Worm (Caenorhabditis elegans): Measurements from ENCODE around the gene hda-5.

hda-5 gene

DNA sequence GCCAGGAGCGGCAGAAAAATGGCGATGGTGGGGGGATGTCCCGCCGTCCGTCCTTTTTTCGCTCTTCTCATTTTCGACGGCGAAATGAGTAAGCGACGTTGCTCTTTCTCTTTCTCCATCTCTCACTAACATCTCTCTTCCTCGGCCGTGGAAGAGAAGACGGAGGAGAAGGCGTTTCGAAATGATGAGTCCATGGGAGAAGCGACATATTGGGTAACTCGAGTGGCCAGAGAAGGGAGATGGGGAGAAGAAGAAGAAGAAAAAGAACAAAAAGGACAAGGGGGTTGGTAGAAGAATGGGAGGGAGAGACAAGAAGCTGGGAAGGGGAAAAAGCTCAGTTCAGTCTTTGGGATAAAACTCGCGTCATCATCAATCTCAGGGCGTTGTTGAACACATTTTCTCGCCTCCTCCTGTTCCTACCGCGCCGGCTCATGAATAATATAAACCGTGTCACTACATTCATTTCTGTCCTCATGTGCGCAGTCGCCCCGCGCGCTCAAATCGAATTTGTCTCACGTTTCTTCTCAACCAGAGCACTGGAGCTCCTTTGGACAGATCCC is 47.1 kb upstream of the hda-5 start (continued):
- TF ChIP-seq rnt-1 (tag; optimal IDR thresholded peaks at IDR 0.05) (no peak), irx-1 (tag; optimal IDR thresholded peaks at IDR 0.05) (no peak), nhr-85 (tag) (no peak), snpc-4 (tag; optimal IDR thresholded peaks at IDR 0.05) (no peak), mep-1 (tag; optimal IDR thresholded peaks at IDR 0.05) (peak; percentile 7), tbx-2 (tag; optimal IDR thresholded peaks at IDR 0.05) (peak; percentile 36), ceh-82 (tag; optimal IDR thresholded peaks at IDR 0.05) (peak; percentile 8 to 70 (median 33)), egl-13 (tag; optimal IDR thresholded peaks at IDR 0.05) (no peak), jun-1 (tag; optimal IDR thresholded peaks at IDR 0.05) (no peak), ama-1 (optimal IDR thresholded peaks at IDR 0.05) (no peak), lsy-2 (tag; optimal IDR thresholded peaks at IDR 0.05) (peak in 1 of 2 experiments; percentile 37), unc-62 (GFP tag; optimal IDR thresholded peaks at IDR 0.05) (no peak), alr-1 (tag; optimal IDR thresholded peaks at IDR 0.05; ENCODE audit: borderline replicate concordance) (no peak), efl-1 (optimal IDR thresholded peaks at IDR 0.05) (peak in 1 of 2 experiments; percentile 0), efl-1 (GFP tag; optimal IDR thresholded peaks at IDR 0.05 in 1 of 2) (peak in 1 of 2 experiments; percentile 51), lin-14 (GFP tag; optimal IDR thresholded peaks at IDR 0.05) (peak; percentile 80), sptf-1 (tag; optimal IDR thresholded peaks at IDR 0.05) (no peak), nhr-77 (tag; optimal IDR thresholded peaks at IDR 0.05) (no peak), elt-3 (tag; optimal IDR thresholded peaks at IDR 0.05) (no peak), nhr-90 (tag; optimal IDR thresholded peaks at IDR 0.05; ENCODE audit: poor library complexity) (no peak), fos-1 (tag; optimal IDR thresholded peaks at IDR 0.05) (no peak), ceh-90 (tag; optimal IDR thresholded peaks at IDR 0.05) (no peak), isw-1 (GFP tag; IDR thresholded peaks at IDR 0.05) (peak; percentile 3; the same call in 1 of the 2 replicates), nhr-47 (tag; optimal IDR thresholded peaks at IDR 0.05) (peak; percentile 21), fkh-8 (tag; optimal IDR thresholded peaks at IDR 0.05) (peak; percentile 0), elt-2 (tag; optimal IDR thresholded peaks at IDR 0.05) (no peak)

DNA sequence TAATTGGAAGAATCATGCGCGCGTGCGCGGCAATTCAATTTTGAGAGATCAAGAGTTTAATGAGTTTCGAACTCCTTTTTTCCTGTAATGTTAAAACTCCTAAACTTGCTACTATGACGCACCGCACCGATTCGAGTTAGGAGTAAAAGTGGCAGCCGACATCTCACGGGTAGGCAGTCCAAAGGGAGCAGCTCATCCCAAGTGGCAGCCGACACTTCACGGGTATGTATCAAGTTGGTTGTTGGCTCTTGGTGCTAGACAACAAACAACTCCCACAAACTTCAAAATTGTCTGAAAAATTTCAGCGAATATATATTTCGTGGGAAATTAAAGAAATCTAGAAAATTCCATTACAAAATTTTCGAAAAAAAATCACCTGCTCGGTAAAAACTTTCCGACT is 45.7 kb upstream of the hda-5 start:
- TF ChIP-seq snpc-4 (tag; optimal IDR thresholded peaks at IDR 0.05) (peak; percentile 77), nhr-76 (tag; optimal IDR thresholded peaks at IDR 0.05) (no peak)

DNA sequence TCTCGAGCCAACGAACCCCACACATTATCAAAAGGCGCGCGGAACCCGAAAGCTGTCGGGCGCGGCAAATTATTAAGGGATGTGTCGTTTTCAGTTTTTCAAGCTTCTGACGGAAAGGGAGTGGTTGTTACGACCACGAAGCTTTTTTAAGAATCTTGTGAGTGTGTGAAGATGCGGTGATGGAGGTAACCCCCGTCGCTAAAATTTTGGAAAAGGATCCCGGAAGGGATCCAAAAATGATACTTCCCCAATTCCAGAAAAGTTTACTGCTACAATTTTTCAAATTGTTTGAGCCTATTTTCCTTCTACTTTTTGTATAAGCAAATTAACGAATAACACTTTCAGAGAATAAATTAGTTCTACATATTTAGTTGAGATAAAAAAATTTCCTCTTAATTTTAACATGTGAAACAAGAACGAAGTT is 42.1 kb upstream of the hda-5 start:
- peak; percentile 82 for TF ChIP-seq fkh-8 (tag; optimal IDR thresholded peaks at IDR 0.05)
- TF ChIP-seq dsc-1 (tag; optimal IDR thresholded peaks at IDR 0.05): peak; percentile 33
- peak; percentile 40 for TF ChIP-seq rnt-1 (tag; optimal IDR thresholded peaks at IDR 0.05)
- no peak for TF ChIP-seq ces-1 (GFP tag; optimal IDR thresholded peaks at IDR 0.05)
- TF ChIP-seq aly-2 (tag; optimal IDR thresholded peaks at IDR 0.05): peak; percentile 100
- no peak for TF ChIP-seq ceh-82 (tag; optimal IDR thresholded peaks at IDR 0.05)
- TF ChIP-seq vab-15 (tag; optimal IDR thresholded peaks at IDR 0.05): no peak
- TF ChIP-seq ceh-90 (tag; optimal IDR thresholded peaks at IDR 0.05): no peak
- TF ChIP-seq zag-1 (tag; optimal IDR thresholded peaks at IDR 0.05): no peak
- no peak for TF ChIP-seq aha-1 (tag; optimal IDR thresholded peaks at IDR 0.05)
- TF ChIP-seq nhr-90 (tag; optimal IDR thresholded peaks at IDR 0.05; ENCODE audit: poor library complexity): peak; percentile 3
- TF ChIP-seq mef-2 (tag; optimal IDR thresholded peaks at IDR 0.05): peak; percentile 46
- TF ChIP-seq unc-86 (tag; optimal IDR thresholded peaks at IDR 0.05): peak; percentile 50
- peak; percentile 14 for TF ChIP-seq xbp-1 (tag; optimal IDR thresholded peaks at IDR 0.05)
- no peak; the same call in 1 of the 2 replicates for TF ChIP-seq ceh-88 (GFP tag; IDR thresholded peaks at IDR 0.05)
- no peak for TF ChIP-seq ceh-63 (GFP tag; optimal IDR thresholded peaks at IDR 0.05)
- no peak for TF ChIP-seq lin-39 (tag; optimal IDR thresholded peaks at IDR 0.05)
- TF ChIP-seq ztf-11 (tag; optimal IDR thresholded peaks at IDR 0.05): peak in 1 of 2 experiments; percentile 26
- TF ChIP-seq nhr-76 (tag; optimal IDR thresholded peaks at IDR 0.05): no peak
- TF ChIP-seq ztf-4 (tag; optimal IDR thresholded peaks at IDR 0.05): peak; percentile 81
- TF ChIP-seq lir-3 (tag; optimal IDR thresholded peaks at IDR 0.05; ENCODE audit: poor library complexity): no peak
- no peak for TF ChIP-seq efl-1 (optimal IDR thresholded peaks at IDR 0.05)
- peak in 1 of 2 experiments; percentile 20 for TF ChIP-seq efl-1 (GFP tag; optimal IDR thresholded peaks at IDR 0.05 in 1 of 2)
- no peak for TF ChIP-seq nhr-77 (tag; optimal IDR thresholded peaks at IDR 0.05)
- no peak for TF ChIP-seq unc-30 (tag; optimal IDR thresholded peaks at IDR 0.05)
- TF ChIP-seq lin-13 (GFP tag; optimal IDR thresholded peaks at IDR 0.05): peak; percentile 28
- TF ChIP-seq lin-15B (tag; optimal IDR thresholded peaks at IDR 0.05): no peak
- TF ChIP-seq nhr-20 (tag; optimal IDR thresholded peaks at IDR 0.05): peak; percentile 44
- no peak for TF ChIP-seq nhr-11 (tag; optimal IDR thresholded peaks at IDR 0.05)
- TF ChIP-seq lsy-2 (tag; optimal IDR thresholded peaks at IDR 0.05): peak in 1 of 2 experiments; percentile 86
- no peak for TF ChIP-seq C34B4.2 (tag; optimal IDR thresholded peaks at IDR 0.05)
- TF ChIP-seq mab-9 (GFP tag; IDR thresholded peaks at IDR 0.05): peak; percentile 84
- peak; percentile 10 for TF ChIP-seq nhr-47 (tag; optimal IDR thresholded peaks at IDR 0.05)
- TF ChIP-seq jun-1 (tag; optimal IDR thresholded peaks at IDR 0.05): no peak

All from whole organism, L1 larva.